Worm (Caenorhabditis elegans) whole organism, L4/young adult: ENCODE results near the gene bcl-7.

ENCODE experiments used
- W03F9.2 ChIP-seq: fragments of 150-350 bp; optimal IDR thresholded peaks from 2 replicates; lab custom pipeline; 2014; ENCODE audit warnings: missing biosample characterization, missing genetic modification characterization
- dao-5 ChIP-seq: sonication (generic microtip); optimal IDR thresholded peaks from 2 replicates; lab custom pipeline; 2016; ENCODE audit warnings: missing genotype, missing genetic modification characterization, moderate library complexity, missing compliant biosample characterization
- him-1 ChIP-seq: sonication (generic microtip); optimal IDR thresholded peaks from 2 replicates; lab custom pipeline; 2016; ENCODE audit warnings: missing genotype, missing genetic modification reagents, missing genetic modification characterization, missing compliant biosample characterization

DNA sequence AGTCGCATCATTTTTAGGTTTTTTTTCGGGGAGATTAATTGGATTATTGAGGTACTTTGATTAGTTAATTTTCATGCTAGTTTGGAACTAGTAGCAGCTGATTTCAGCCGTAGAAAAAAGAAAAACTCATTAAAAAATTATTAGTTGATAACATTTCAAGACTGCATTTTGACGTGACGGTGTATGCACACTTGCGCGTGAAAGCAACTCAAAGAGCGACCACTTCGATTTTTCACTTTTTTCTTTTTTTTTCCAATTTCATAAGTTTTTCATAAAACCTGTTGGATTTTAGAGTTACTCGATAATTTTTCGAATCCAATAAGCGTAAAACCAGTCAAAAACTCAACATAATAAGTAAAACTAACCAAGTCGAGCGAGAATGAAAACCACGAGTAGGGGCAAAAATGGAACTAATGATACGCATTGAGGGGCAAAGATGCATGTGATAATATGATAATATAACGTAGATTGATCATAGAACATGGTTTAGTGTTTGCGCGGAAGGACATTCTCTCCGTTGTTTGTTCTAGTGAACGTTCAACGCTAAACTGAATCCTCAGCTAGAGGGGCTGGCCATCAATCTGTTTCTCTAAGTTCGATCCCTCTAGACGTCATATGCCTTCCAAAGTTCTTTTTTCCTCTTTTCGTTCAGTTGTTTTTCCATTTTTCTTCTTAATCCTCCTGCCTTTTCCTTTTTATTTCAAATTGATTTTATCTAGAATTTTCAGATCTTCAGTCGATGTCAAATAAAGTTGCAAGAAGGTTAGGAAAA is 22.5 kb downstream of the bcl-7 start, which contains the start of the genes F25B5.6 and F25B5.3:
- TF ChIP-seq dao-5 (tag; lab: Kevin White, UChicago): no peak
- no peak for TF ChIP-seq W03F9.2 (tag; lab: Kevin White, UChicago)
- no peak for TF ChIP-seq him-1 (tag; lab: Kevin White, UChicago)
